Fruit fly (Drosophila melanogaster) whole organism, adult: ENCODE measurements around the gene CG13131.
A peak's percentile ranks its signal among the peaks of the same experiment; 100 is the strongest.

ENCODE experiments used
- CG11617 ChIP-seq: fragments of 200-800 bp; sonication (Bioruptor generic); optimal IDR thresholded peaks from 2 replicates; lab custom pipeline; 2017; ENCODE audit warnings: mild to moderate bottlenecking, missing biosample characterization, missing genetic modification reagents, missing genetic modification characterization
- CG12768 ChIP-seq: fragments of 200-800 bp; sonication (Bioruptor generic); optimal IDR thresholded peaks from 2 replicates; lab custom pipeline; 2017; ENCODE audit warnings: missing biosample characterization, missing genetic modification characterization, mild to moderate bottlenecking, moderate library complexity, missing genetic modification reagents
- CG14711 ChIP-seq: fragments of 200-800 bp; sonication (Bioruptor generic); optimal IDR thresholded peaks from 2 replicates; lab custom pipeline; 2018; ENCODE audit warnings: missing biosample characterization, mild to moderate bottlenecking, missing genetic modification characterization, moderate library complexity
- CG1620 ChIP-seq: fragments of 200-800 bp; sonication (Bioruptor generic); optimal IDR thresholded peaks from 2 replicates; lab custom pipeline; 2016; ENCODE audit warnings: missing biosample characterization, missing genetic modification characterization
- CG33017 ChIP-seq: fragments of 200-800 bp; sonication (Bioruptor generic); optimal IDR thresholded peaks from 2 replicates; lab custom pipeline; 2018; ENCODE audit warnings: missing biosample characterization, mild to moderate bottlenecking, missing genetic modification characterization, moderate library complexity
- CG5204 ChIP-seq: fragments of 200-800 bp; sonication (Bioruptor generic); optimal IDR thresholded peaks from 2 replicates; lab custom pipeline; 2016; ENCODE audit warnings: missing biosample characterization, missing genetic modification characterization
- CG7045 ChIP-seq: fragments of 200-800 bp; sonication (Bioruptor generic); optimal IDR thresholded peaks from 2 replicates; lab custom pipeline; 2017; ENCODE audit warnings: missing biosample characterization, mild to moderate bottlenecking, missing genetic modification characterization
- CG7101 ChIP-seq: fragments of 200-800 bp; sonication (Bioruptor generic); optimal IDR thresholded peaks from 2 replicates; lab custom pipeline; 2018; ENCODE audit warnings: missing biosample characterization, mild to moderate bottlenecking, missing genetic modification characterization, moderate library complexity
- Clk ChIP-seq: fragments of 200-800 bp; sonication (Bioruptor generic); optimal IDR thresholded peaks from 2 replicates; lab custom pipeline; 2017; ENCODE audit warnings: missing biosample characterization, missing genetic modification characterization
- Crg-1 ChIP-seq: fragments of 200-800 bp; sonication (Bioruptor generic); optimal IDR thresholded peaks from 2 replicates; lab custom pipeline; 2016; ENCODE audit warnings: missing biosample characterization, missing genetic modification characterization
- Hr96 ChIP-seq: fragments of 200-800 bp; sonication (Bioruptor generic); optimal IDR thresholded peaks from 2 replicates; lab custom pipeline; 2016; ENCODE audit warnings: missing biosample characterization, missing genetic modification characterization
- Mnt ChIP-seq: fragments of 200-800 bp; sonication (Bioruptor generic); optimal IDR thresholded peaks from 2 replicates; lab custom pipeline; 2016; ENCODE audit warnings: missing biosample characterization, mild to moderate bottlenecking, missing genetic modification characterization
- bab1 ChIP-seq: fragments of 200-800 bp; sonication (Bioruptor generic); optimal IDR thresholded peaks from 3 replicates; lab custom pipeline; 2019; ENCODE audit warnings: missing biosample characterization, mild to moderate bottlenecking, missing genetic modification characterization, moderate library complexity
- cic ChIP-seq: fragments of 200-800 bp; sonication (Bioruptor generic); optimal IDR thresholded peaks from 2 replicates; lab custom pipeline; 2017; ENCODE audit warnings: missing biosample characterization, mild to moderate bottlenecking, missing genetic modification characterization, moderate library complexity
- cnc ChIP-seq, 2 experiments: fragments of >200 bp; optimal IDR thresholded peaks; 2 replicates each; lab custom pipeline; 2017
- kay ChIP-seq: fragments of 200-800 bp; sonication (Bioruptor generic); peaks from one replicate; lab custom pipeline; 2016; ENCODE audit warnings: missing biosample characterization, missing genetic modification characterization, borderline replicate concordance
- ovo ChIP-seq: fragments of 200-800 bp; sonication (Bioruptor generic); optimal IDR thresholded peaks from 2 replicates; lab custom pipeline; 2016; ENCODE audit warnings: missing biosample characterization, missing genetic modification characterization
- pad ChIP-seq: fragments of 200-800 bp; sonication (Bioruptor generic); optimal IDR thresholded peaks from 3 replicates; lab custom pipeline; 2017; ENCODE audit warnings: missing biosample characterization, missing genetic modification characterization, mild to moderate bottlenecking, moderate library complexity, missing genetic modification reagents
- tj ChIP-seq: fragments of 200-800 bp; sonication (Bioruptor generic); optimal IDR thresholded peaks from 3 replicates; lab custom pipeline; 2017; ENCODE audit warnings: missing biosample characterization, mild to moderate bottlenecking, missing genetic modification characterization, moderate library complexity
- toe ChIP-seq: fragments of 200-800 bp; sonication (Bioruptor generic); optimal IDR thresholded peaks from 2 replicates; lab custom pipeline; 2016; ENCODE audit warnings: missing biosample characterization, missing genetic modification characterization

The CG13131 gene

dm6 chr2L:10009800-10010658, 7.2 kb downstream of the CG13131 start:
- peak; percentile 99 for TF ChIP-seq Hr96 (GFP tag; lab: Kevin White, UChicago)
- peak; percentile 99 for TF ChIP-seq CG12768
- TF ChIP-seq ovo (GFP tag; lab: Kevin White, UChicago): peak; percentile 91
- TF ChIP-seq cic: peak; percentile 97
- TF ChIP-seq CG33017: peak; percentile 99
- TF ChIP-seq CG5204 (GFP tag; lab: Kevin White, UChicago): peak; percentile 99
- TF ChIP-seq Mnt: peak; percentile 98
- peak; percentile 99 for TF ChIP-seq bab1 (GFP tag; lab: Kevin White, UChicago)
- TF ChIP-seq kay (GFP tag; lab: Kevin White, UChicago): peak; percentile 97
- peak; percentile 98 for TF ChIP-seq Clk (GFP tag; lab: Kevin White, UChicago)
- TF ChIP-seq tj: peak; percentile 80
- peak; percentile 99 for TF ChIP-seq toe
- TF ChIP-seq CG7101: peak; percentile 99
- TF ChIP-seq Crg-1: peak; percentile 98
- peak; percentile 94 for TF ChIP-seq pad (GFP tag; lab: Kevin White, UChicago)
- TF ChIP-seq CG14711 (tag; lab: Kevin White, UChicago): peak; percentile 96
- peak; percentile 99 for TF ChIP-seq CG7045 (GFP tag; lab: Kevin White, UChicago)
- peak; percentile 98 for TF ChIP-seq CG1620 (GFP tag; lab: Kevin White, UChicago)
- TF ChIP-seq cnc (optimal IDR thresholded peaks at IDR 0.05; lab: Kevin White, UChicago): no peak
- peak; percentile 97 for TF ChIP-seq CG11617 (GFP tag; lab: Kevin White, UChicago)

- TF ChIP-seq CG7101: peak; percentile 6
- TF ChIP-seq CG11617 (GFP tag; lab: Kevin White, UChicago): no peak
- TF ChIP-seq CG7045 (GFP tag; lab: Kevin White, UChicago): no peak
- TF ChIP-seq Hr96 (GFP tag; lab: Kevin White, UChicago): peak; percentile 25
- TF ChIP-seq Mnt: peak; percentile 20
- no peak for TF ChIP-seq cic
- TF ChIP-seq Clk (GFP tag; lab: Kevin White, UChicago): no peak
- no peak for TF ChIP-seq cnc (optimal IDR thresholded peaks at IDR 0.05; lab: Kevin White, UChicago)
- TF ChIP-seq toe: peak; percentile 19
- no peak for TF ChIP-seq Crg-1
- TF ChIP-seq ovo (GFP tag; lab: Kevin White, UChicago): no peak
- peak; percentile 24 for TF ChIP-seq kay (GFP tag; lab: Kevin White, UChicago)
- peak; percentile 18 for TF ChIP-seq CG5204 (GFP tag; lab: Kevin White, UChicago)
- TF ChIP-seq pad (GFP tag; lab: Kevin White, UChicago): no peak
Measured at dm6 chr2L:10009293-10009695, 8.0 kb downstream of the CG13131 start, which contains the start of gene Trp1. Gene Trp1 (plus strand): TSS chr2L:10009381.

dm6 chr2L:10004574-10004973, 12.7 kb downstream of the CG13131 start:
- no peak for TF ChIP-seq ovo (GFP tag; lab: Kevin White, UChicago)

- peak; percentile 25 for TF ChIP-seq Clk (GFP tag; lab: Kevin White, UChicago)
- TF ChIP-seq CG1620 (GFP tag; lab: Kevin White, UChicago): peak; percentile 77
- peak; percentile 77 for TF ChIP-seq Crg-1
- peak; percentile 51 for TF ChIP-seq Hr96 (GFP tag; lab: Kevin White, UChicago)
- TF ChIP-seq CG12768: peak; percentile 66
- peak; percentile 15 for TF ChIP-seq tj
- TF ChIP-seq CG7101: peak; percentile 77
- no peak for TF ChIP-seq cic
- TF ChIP-seq Mnt: peak; percentile 71
- peak; percentile 45 for TF ChIP-seq CG7045 (GFP tag; lab: Kevin White, UChicago)
- TF ChIP-seq CG33017: peak; percentile 44
- peak; percentile 59 for TF ChIP-seq ovo (GFP tag; lab: Kevin White, UChicago)
- peak; percentile 76 for TF ChIP-seq toe
- no peak for TF ChIP-seq kay (GFP tag; lab: Kevin White, UChicago)
- TF ChIP-seq cnc (optimal IDR thresholded peaks at IDR 0.05; lab: Kevin White, UChicago): peak; percentile 3 to 47
- TF ChIP-seq CG14711 (tag; lab: Kevin White, UChicago): peak; percentile 44
- peak; percentile 44 for TF ChIP-seq CG5204 (GFP tag; lab: Kevin White, UChicago)
- peak; percentile 65 for TF ChIP-seq pad (GFP tag; lab: Kevin White, UChicago)
- peak; percentile 33 for TF ChIP-seq CG11617 (GFP tag; lab: Kevin White, UChicago)
- peak; percentile 61 for TF ChIP-seq bab1 (GFP tag; lab: Kevin White, UChicago)
Measured at dm6 chr2L:10003593-10003992, 13.7 kb downstream of the CG13131 start, which contains the start of gene Ndf. Gene Ndf (plus strand): TSS chr2L:10003832.

dm6 chr2L:10002408-10003358, 14.6 kb downstream of the CG13131 start, which contains the start of the genes CG31875 and SoYb:
Gene CG31875 (minus strand): TSS chr2L:10002736.
Gene SoYb (minus strand): TSS chr2L:10002736.
- no peak for TF ChIP-seq pad (GFP tag; lab: Kevin White, UChicago)
- no peak for TF ChIP-seq Clk (GFP tag; lab: Kevin White, UChicago)
- TF ChIP-seq bab1 (GFP tag; lab: Kevin White, UChicago): peak; percentile 64
- TF ChIP-seq CG5204 (GFP tag; lab: Kevin White, UChicago): no peak
- peak; percentile 94 for TF ChIP-seq tj
- no peak for TF ChIP-seq Crg-1
- no peak for TF ChIP-seq cnc (optimal IDR thresholded peaks at IDR 0.05; lab: Kevin White, UChicago)
- no peak for TF ChIP-seq Hr96 (GFP tag; lab: Kevin White, UChicago)
- TF ChIP-seq Mnt: no peak
- TF ChIP-seq ovo (GFP tag; lab: Kevin White, UChicago): no peak
- no peak for TF ChIP-seq CG7045 (GFP tag; lab: Kevin White, UChicago)
- no peak for TF ChIP-seq cic
- TF ChIP-seq CG12768: no peak
- no peak for TF ChIP-seq CG11617 (GFP tag; lab: Kevin White, UChicago)
- TF ChIP-seq kay (GFP tag; lab: Kevin White, UChicago): peak; percentile 5
- peak; percentile 58 for TF ChIP-seq CG14711 (tag; lab: Kevin White, UChicago)
- no peak for TF ChIP-seq CG1620 (GFP tag; lab: Kevin White, UChicago)
- TF ChIP-seq toe: no peak
- TF ChIP-seq CG33017: no peak
- no peak for TF ChIP-seq CG7101
